Worm (Caenorhabditis elegans) whole organism, L4/young adult: ENCODE data around the gene ZK354.9.

ENCODE experiments used
- W03F9.2 ChIP-seq: fragments of 150-350 bp; optimal IDR thresholded peaks from 2 replicates; lab custom pipeline; 2014; ENCODE audit warnings: missing biosample characterization, missing genetic modification characterization
- dao-5 ChIP-seq: sonication (generic microtip); optimal IDR thresholded peaks from 2 replicates; lab custom pipeline; 2016; ENCODE audit warnings: missing genotype, missing genetic modification characterization, moderate library complexity, missing compliant biosample characterization
- him-1 ChIP-seq: sonication (generic microtip); optimal IDR thresholded peaks from 2 replicates; lab custom pipeline; 2016; ENCODE audit warnings: missing genotype, missing genetic modification reagents, missing genetic modification characterization, missing compliant biosample characterization

DNA sequence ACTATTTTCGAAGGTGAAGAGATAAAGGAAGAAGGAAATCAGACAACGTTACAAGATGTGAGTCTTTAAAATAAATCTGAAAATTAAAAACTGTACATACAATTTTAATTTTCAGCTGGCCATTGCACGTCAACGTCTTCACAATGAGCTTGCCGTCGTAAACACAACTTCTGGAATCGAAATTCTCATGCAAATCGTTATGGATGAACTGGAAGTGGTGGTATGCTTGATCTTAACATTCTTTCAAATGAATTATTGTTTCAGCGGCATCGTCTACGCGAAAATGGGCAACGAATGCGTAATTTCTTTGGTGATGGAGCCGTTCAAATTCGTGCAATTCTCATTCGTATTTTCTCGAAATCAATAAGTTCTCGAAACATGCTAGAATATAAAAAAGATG, 46.6 kb upstream of the ZK354.9 start:
- no peak for TF ChIP-seq him-1 (tag; lab: Kevin White, UChicago)
- TF ChIP-seq dao-5 = no peak
- TF ChIP-seq W03F9.2 (tag; lab: Kevin White, UChicago) = no peak
